Worm (Caenorhabditis elegans): ENCODE measurements around the gene pld-1.

DNA sequence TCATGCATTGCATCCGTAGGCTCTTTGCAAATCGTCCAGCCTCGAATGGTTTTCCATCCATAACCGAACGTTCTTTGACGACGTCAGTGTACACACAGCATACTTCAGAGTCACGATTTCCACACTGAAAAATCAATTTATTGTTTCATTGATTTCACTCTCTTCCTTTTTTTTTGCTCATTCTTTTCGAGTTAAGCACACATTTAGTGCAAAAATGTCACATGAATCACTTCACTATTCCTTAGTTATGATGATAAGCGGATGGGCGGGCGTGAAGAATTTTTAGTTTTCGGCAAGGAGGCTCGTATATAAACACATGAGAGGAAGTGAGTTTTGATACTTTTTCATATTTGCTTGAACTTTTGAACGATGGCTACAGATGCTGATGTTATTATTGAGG, 6.0 kb downstream of the pld-1 start, which contains the start of gene txt-9:
- TF ChIP-seq W03F9.2 (tag; optimal IDR thresholded peaks at IDR 0.05) (no peak), him-1 (tag; optimal IDR thresholded peaks at IDR 0.05) (no peak)
